Worm (Caenorhabditis elegans) whole organism, L2 larva: ENCODE measurements around the gene Y51H7C.1.

Experiments
- R02D3.7 ChIP-seq: fragments of 150-350 bp; optimal IDR thresholded peaks from 2 replicates; lab custom pipeline; 2014; ENCODE audit warnings: missing biosample characterization, missing genetic modification characterization
- ama-1 ChIP-seq: fragments of 150-350 bp; optimal IDR thresholded peaks from 2 replicates; lab custom pipeline; 2018; ENCODE audit warnings: inconsistent platforms
- dmd-4 ChIP-seq: sonication (generic microtip); optimal IDR thresholded peaks from 2 replicates; lab custom pipeline; 2017; ENCODE audit warnings: missing biosample characterization, missing genetic modification characterization
- egl-27 ChIP-seq: sonication (generic microtip); optimal IDR thresholded peaks from 3 replicates; lab custom pipeline; 2017; ENCODE audit warnings: missing biosample characterization, missing genetic modification reagents, missing genetic modification characterization
- elt-1 ChIP-seq: fragments of 150-350 bp; optimal IDR thresholded peaks from 2 replicates; lab custom pipeline; 2014; ENCODE audit warnings: missing biosample characterization, missing genetic modification characterization
- elt-3 ChIP-seq: sonication (generic microtip); optimal IDR thresholded peaks from 2 replicates; lab custom pipeline; 2017; ENCODE audit warnings: missing biosample characterization, missing genetic modification characterization
- mdl-1 ChIP-seq, 2 experiments: fragments of 150-350 bp in 1 of 2; sonication (generic microtip) in 1 of 2; optimal IDR thresholded peaks; 2 replicates each; lab custom pipeline; 2017; ENCODE audit warnings: missing biosample characterization in 2 of 2, missing genetic modification characterization in 2 of 2
- nhr-11 ChIP-seq: fragments of 150-350 bp; optimal IDR thresholded peaks from 2 replicates; lab custom pipeline; 2014; ENCODE audit warnings: missing biosample characterization, missing genetic modification characterization
- nhr-23 ChIP-seq: fragments of 150-350 bp; optimal IDR thresholded peaks from 2 replicates; lab custom pipeline; 2014; ENCODE audit warnings: missing biosample characterization, missing genetic modification reagents, missing genetic modification characterization
- nhr-25 ChIP-seq: fragments of 150-350 bp; sonication (generic microtip); optimal IDR thresholded peaks from 3 replicates; lab custom pipeline; 2014; ENCODE audit warnings: missing biosample characterization, missing genetic modification characterization
- zag-1 ChIP-seq: fragments of 150-350 bp; optimal IDR thresholded peaks from 2 replicates; lab custom pipeline; 2014; ENCODE audit warnings: missing biosample characterization, missing genetic modification characterization

ce11 chrII:1470515-1470966 lies 3.0 kb downstream of the Y51H7C.1 start, which contains the start of gene H17B01.2:
- TF ChIP-seq nhr-11 (tag; lab: Kevin White, UChicago), result no peak
- TF ChIP-seq elt-1 (tag; lab: Kevin White, UChicago), result no peak
- TF ChIP-seq R02D3.7, result no peak
- TF ChIP-seq nhr-23 (tag; lab: Kevin White, UChicago), result no peak
- no peak for TF ChIP-seq elt-3 (tag; lab: Kevin White, UChicago)
- TF ChIP-seq nhr-25, result no peak
- TF ChIP-seq egl-27 (tag; lab: Kevin White, UChicago), result no peak
- no peak for TF ChIP-seq dmd-4 (tag; lab: Kevin White, UChicago)
- no peak for TF ChIP-seq zag-1
- no peak for TF ChIP-seq ama-1 (lab: Kevin White, UChicago)
- no peak for TF ChIP-seq mdl-1 (tag; optimal IDR thresholded peaks at IDR 0.05; lab: Kevin White, UChicago)
